Worm (Caenorhabditis elegans): ENCODE results near the gene cyl-1.

cyl-1 gene

ce11 chrV:11982309-11982708, 11.2 kb downstream of the cyl-1 start, which contains the start of gene rpt-1 (continued):
- TF ChIP-seq unc-62 (GFP tag; optimal IDR thresholded peaks at IDR 0.05 in 1 of 2): no peak
- TF ChIP-seq unc-62 (tag; optimal IDR thresholded peaks at IDR 0.05): no peak
- peak; percentile 60 for TF ChIP-seq snpc-4 (tag; optimal IDR thresholded peaks at IDR 0.05)
- no peak for TF ChIP-seq gei-8 (GFP tag; optimal IDR thresholded peaks at IDR 0.05)
- TF ChIP-seq tra-1 (GFP tag; IDR thresholded peaks at IDR 0.05): no peak
- no peak for TF ChIP-seq F37D6.2 (tag; optimal IDR thresholded peaks at IDR 0.05)
- no peak for TF ChIP-seq saeg-2 (GFP tag; IDR thresholded peaks at IDR 0.05)
- peak; percentile 99 for TF ChIP-seq nhr-6 (tag; optimal IDR thresholded peaks at IDR 0.05)
- no peak for TF ChIP-seq ceh-44 (GFP tag; IDR thresholded peaks at IDR 0.05)
- no peak for TF ChIP-seq Y105C5A.15 (GFP tag; IDR thresholded peaks at IDR 0.05)
- TF ChIP-seq zag-1 (tag; optimal IDR thresholded peaks at IDR 0.05): no peak
- TF ChIP-seq daf-16 (GFP tag; optimal IDR thresholded peaks at IDR 0.05): no peak
- TF ChIP-seq daf-16 (tag; optimal IDR thresholded peaks at IDR 0.05): peak; percentile 11
- TF ChIP-seq madf-5 (GFP tag; IDR thresholded peaks at IDR 0.05): no peak
- TF ChIP-seq aha-1 (tag): peak; percentile 90
- no peak for TF ChIP-seq lin-15B (tag; optimal IDR thresholded peaks at IDR 0.05)
- peak; percentile 90 for TF ChIP-seq dpl-1 (GFP tag; optimal IDR thresholded peaks at IDR 0.05)
- TF ChIP-seq ZK337.2 (GFP tag; IDR thresholded peaks at IDR 0.05): no peak
- TF ChIP-seq sdz-12 (GFP tag; optimal IDR thresholded peaks at IDR 0.05): no peak
- peak; percentile 57 for TF ChIP-seq lin-13 (GFP tag; optimal IDR thresholded peaks at IDR 0.05)
- TF ChIP-seq Y48G9A.11 (GFP tag; IDR thresholded peaks at IDR 0.05): no peak
- peak; percentile 13 for TF ChIP-seq nhr-11 (tag; optimal IDR thresholded peaks at IDR 0.05)
- no peak for TF ChIP-seq set-16 (GFP tag; IDR thresholded peaks at IDR 0.05)
- no peak for TF ChIP-seq nhr-76 (tag; optimal IDR thresholded peaks at IDR 0.05)
- TF ChIP-seq php-3 (GFP tag; IDR thresholded peaks at IDR 0.05): no peak
- TF ChIP-seq pqm-1 (tag; optimal IDR thresholded peaks at IDR 0.05): no peak
- TF ChIP-seq fos-1 (tag; optimal IDR thresholded peaks at IDR 0.05): no peak
- TF ChIP-seq pha-4 (GFP tag; IDR thresholded peaks at IDR 0.05): no peak
- TF ChIP-seq pha-4 (tag; optimal IDR thresholded peaks at IDR 0.05): no peak
- no peak for TF ChIP-seq F49E8.2 (tag; optimal IDR thresholded peaks at IDR 0.05; ENCODE audit: borderline replicate concordance)
- TF ChIP-seq T26A8.4 (GFP tag; IDR thresholded peaks at IDR 0.05): no peak
- TF ChIP-seq mdt-29 (GFP tag; IDR thresholded peaks at IDR 0.05): no peak
- peak; percentile 39 for TF ChIP-seq rbr-2 (tag; optimal IDR thresholded peaks at IDR 0.05)
- no peak for TF ChIP-seq lin-29 (GFP tag; IDR thresholded peaks at IDR 0.05)
- peak; percentile 19 for TF ChIP-seq hlh-11 (tag; optimal IDR thresholded peaks at IDR 0.05)
- no peak for TF ChIP-seq aly-2 (tag; optimal IDR thresholded peaks at IDR 0.05)
- no peak for TF ChIP-seq cey-2 (tag; optimal IDR thresholded peaks at IDR 0.05; ENCODE audit: borderline replicate concordance, insufficient read depth)
- peak; percentile 89 for TF ChIP-seq lin-38 (GFP tag; IDR thresholded peaks at IDR 0.05)
- TF ChIP-seq tag-97 (GFP tag; IDR thresholded peaks at IDR 0.05): no peak

DNA sequence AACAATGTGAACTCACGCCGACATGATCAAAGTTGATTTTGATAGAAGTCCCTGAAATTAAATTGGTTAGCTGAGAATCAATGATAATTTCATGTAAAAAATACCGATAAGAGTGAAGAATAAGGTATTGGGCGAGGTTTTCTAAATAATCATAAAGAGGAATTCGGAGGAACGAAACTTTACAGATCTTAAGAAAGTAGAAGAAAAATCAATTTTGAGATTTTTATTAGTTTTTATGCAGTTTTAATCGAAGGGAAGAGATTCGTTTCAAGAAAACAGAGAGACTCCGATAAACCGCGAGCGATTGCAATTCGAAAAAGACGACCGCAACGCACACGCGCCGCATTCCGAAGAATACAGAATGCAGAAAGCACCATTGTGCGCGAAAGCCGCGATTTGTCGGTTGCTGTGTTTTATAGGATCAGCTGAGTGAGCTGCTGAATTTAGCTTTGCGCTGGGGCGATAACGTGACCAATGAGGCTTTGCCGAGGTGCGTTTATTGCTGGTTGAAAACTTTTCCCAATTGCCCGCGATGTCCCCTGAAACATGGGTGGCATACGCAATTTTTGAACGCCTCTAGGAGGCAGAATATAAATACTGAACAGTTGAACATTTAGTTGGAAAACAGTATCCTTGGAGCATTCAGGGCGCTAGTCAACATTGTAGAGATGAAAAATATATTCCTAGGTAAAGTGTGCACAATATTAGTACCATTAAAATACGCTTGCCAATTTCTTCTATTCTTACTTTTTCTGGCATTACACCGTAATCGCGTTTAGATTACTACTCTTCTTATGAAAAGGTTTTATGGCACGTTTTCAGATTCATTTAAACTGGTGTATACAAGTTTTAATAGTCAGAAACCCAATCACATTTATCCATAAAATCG, 13.6 kb downstream of the cyl-1 start, which contains the start of gene snr-4:
TSS of gene snr-4 (minus strand) at position 51 of the 889 bp plus-strand sequence.
- TF ChIP-seq jun-1 (tag; optimal IDR thresholded peaks at IDR 0.05): peak; percentile 78
- TF ChIP-seq nhr-77 (tag; optimal IDR thresholded peaks at IDR 0.05): peak; percentile 90
- 0 out of 2 replicates have a peak, but pooled peaks have one; percentile 34 for TF ChIP-seq daf-19 (GFP tag; conservative IDR thresholded peaks at IDR 0.05)
- TF ChIP-seq ceh-32 (tag; optimal IDR thresholded peaks at IDR 0.05; ENCODE audit: poor library complexity): peak; percentile 21
- TF ChIP-seq madf-9 (GFP tag; conservative IDR thresholded peaks at IDR 0.05): peak; percentile 43; the same call in 1 of the 2 replicates
- no peak for TF ChIP-seq dmd-8 (GFP tag; IDR thresholded peaks at IDR 0.05)
- peak; percentile 21 for TF ChIP-seq lin-15B (tag; optimal IDR thresholded peaks at IDR 0.05)
- peak; percentile 93 for TF ChIP-seq egl-43 (GFP tag; IDR thresholded peaks at IDR 0.05)
- peak; percentile 78 for TF ChIP-seq duxl-1 (tag; optimal IDR thresholded peaks at IDR 0.05; ENCODE audit: poor library complexity)
- TF ChIP-seq aha-1 (tag): peak; percentile 96
- peak; percentile 70 for TF ChIP-seq vab-7 (GFP tag; IDR thresholded peaks at IDR 0.05)
- peak; percentile 86 for TF ChIP-seq dmd-9 (GFP tag; IDR thresholded peaks at IDR 0.05)
- TF ChIP-seq mep-1 (tag; optimal IDR thresholded peaks at IDR 0.05): peak; percentile 97
- no peak for TF ChIP-seq ztf-11 (tag; optimal IDR thresholded peaks at IDR 0.05)
- TF ChIP-seq lsy-2 (tag; optimal IDR thresholded peaks at IDR 0.05): peak; percentile 75 to 91

Measured in whole organism, L4 larva.